Worm (Caenorhabditis elegans): Measurements from ENCODE around the gene rpl-43.

Gene rpl-43

ce11 chrII:14126841-14127240, 28.3 kb upstream of the rpl-43 start, which contains the start of gene K09E4.3:
K09E4.3 (minus strand) TSS chrII:14126941.
- TF ChIP-seq elt-1 (tag; optimal IDR thresholded peaks at IDR 0.05; ENCODE audit: borderline replicate concordance, insufficient read depth) (no peak), bed-3 (GFP tag; optimal IDR thresholded peaks at IDR 0.05) (no peak), lin-32 (GFP tag; optimal IDR thresholded peaks at IDR 0.05) (no peak), cnd-1 (tag; optimal IDR thresholded peaks at IDR 0.05) (no peak), ces-1 (GFP tag; optimal IDR thresholded peaks at IDR 0.05) (no peak), ham-2 (GFP tag; optimal IDR thresholded peaks at IDR 0.05) (no peak), mab-5 (tag; optimal IDR thresholded peaks at IDR 0.05) (no peak), nhr-76 (tag; optimal IDR thresholded peaks at IDR 0.05) (no peak), flh-1 (GFP tag; optimal IDR thresholded peaks at IDR 0.05) (no peak)

- TF ChIP-seq nhr-28 (tag; optimal IDR thresholded peaks at IDR 0.05) (no peak), hlh-1 (tag; optimal IDR thresholded peaks at IDR 0.05) (no peak), flh-1 (GFP tag; optimal IDR thresholded peaks at IDR 0.05) (no peak), ztf-11 (tag; optimal IDR thresholded peaks at IDR 0.05) (no peak), unc-120 (tag; optimal IDR thresholded peaks at IDR 0.05; ENCODE audit: poor library complexity, severe bottlenecking) (no peak), nhr-12 (tag; optimal IDR thresholded peaks at IDR 0.05) (no peak), mep-1 (tag; optimal IDR thresholded peaks at IDR 0.05) (no peak), sem-2 (GFP tag; optimal IDR thresholded peaks at IDR 0.05) (no peak), unc-39 (tag; optimal IDR thresholded peaks at IDR 0.05) (no peak), lin-32 (GFP tag; optimal IDR thresholded peaks at IDR 0.05) (no peak), sptf-1 (tag; optimal IDR thresholded peaks at IDR 0.05) (no peak), bed-3 (GFP tag; optimal IDR thresholded peaks at IDR 0.05) (no peak), snpc-4 (tag; optimal IDR thresholded peaks at IDR 0.05) (no peak), tbx-8 (GFP tag; optimal IDR thresholded peaks at IDR 0.05) (no peak), zip-8 (tag; optimal IDR thresholded peaks at IDR 0.05) (no peak), nhr-2 (tag; optimal IDR thresholded peaks at IDR 0.05) (no peak)
Observed at ce11 chrII:14129191-14129590, 25.9 kb upstream of the rpl-43 start.

- TF ChIP-seq lin-13 (tag; optimal IDR thresholded peaks at IDR 0.05) (no peak), mls-2 (tag; optimal IDR thresholded peaks at IDR 0.05) (no peak), bed-3 (GFP tag; optimal IDR thresholded peaks at IDR 0.05) (no peak), cnd-1 (tag; optimal IDR thresholded peaks at IDR 0.05) (no peak), hlh-1 (tag; optimal IDR thresholded peaks at IDR 0.05) (no peak), ceh-83 (GFP tag; optimal IDR thresholded peaks at IDR 0.05) (no peak), elt-3 (tag; optimal IDR thresholded peaks at IDR 0.05) (no peak), tbx-8 (GFP tag; optimal IDR thresholded peaks at IDR 0.05) (no peak)
Observed at ce11 chrII:14132733-14133132, 22.4 kb upstream of the rpl-43 start, which contains the start of gene algn-3. algn-3 (minus strand) TSS chrII:14132833.

DNA sequence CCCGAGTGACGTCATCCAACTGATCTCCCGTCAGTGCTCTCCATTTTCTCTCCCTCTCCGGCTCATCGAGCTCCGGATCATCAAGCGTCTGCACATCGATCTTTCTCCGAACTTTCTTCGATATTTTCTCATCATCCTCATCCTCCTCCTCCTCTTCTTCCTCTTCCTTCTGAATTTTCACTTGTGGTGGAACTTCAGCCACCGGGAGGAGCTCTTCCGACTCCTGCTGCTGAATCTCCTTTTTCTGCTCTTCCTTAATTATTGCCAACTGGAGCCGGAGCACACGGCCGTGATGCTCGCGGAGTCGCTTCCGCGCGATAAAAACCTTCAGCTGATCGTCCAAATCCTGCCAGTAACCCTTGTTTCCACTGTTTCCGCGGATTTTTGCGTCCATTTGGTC, 18.8 kb upstream of the rpl-43 start:
- TF ChIP-seq sem-2 (GFP tag; optimal IDR thresholded peaks at IDR 0.05) (no peak), lin-13 (tag; optimal IDR thresholded peaks at IDR 0.05) (no peak), blmp-1 (tag; optimal IDR thresholded peaks at IDR 0.05) (no peak), M03D4.4 (tag; optimal IDR thresholded peaks at IDR 0.05) (no peak), sptf-1 (tag; optimal IDR thresholded peaks at IDR 0.05) (no peak), unc-120 (tag; optimal IDR thresholded peaks at IDR 0.05; ENCODE audit: poor library complexity, severe bottlenecking) (no peak)

ce11 chrII:14137538-14137937, 17.6 kb upstream of the rpl-43 start, which contains the start of gene K09E4.1:
K09E4.1 (plus strand) TSS chrII:14137838.
- TF ChIP-seq sem-2 (GFP tag; optimal IDR thresholded peaks at IDR 0.05) (no peak), lin-13 (tag; optimal IDR thresholded peaks at IDR 0.05) (no peak), mab-5 (tag; optimal IDR thresholded peaks at IDR 0.05) (no peak), lin-32 (GFP tag; optimal IDR thresholded peaks at IDR 0.05) (no peak), cnd-1 (tag; optimal IDR thresholded peaks at IDR 0.05) (no peak), elt-3 (tag; optimal IDR thresholded peaks at IDR 0.05) (no peak), unc-39 (tag; optimal IDR thresholded peaks at IDR 0.05) (no peak), tbx-8 (GFP tag; optimal IDR thresholded peaks at IDR 0.05) (no peak), ceh-39 (tag; optimal IDR thresholded peaks at IDR 0.05) (no peak), ham-2 (GFP tag; optimal IDR thresholded peaks at IDR 0.05) (no peak), sptf-1 (tag; optimal IDR thresholded peaks at IDR 0.05) (no peak), elt-1 (tag; optimal IDR thresholded peaks at IDR 0.05; ENCODE audit: borderline replicate concordance, insufficient read depth) (no peak), pha-4 (tag; optimal IDR thresholded peaks at IDR 0.05) (no peak), zip-8 (tag; optimal IDR thresholded peaks at IDR 0.05) (no peak)
